Worm (Caenorhabditis elegans) whole organism, early embryonic: Measurements from ENCODE around the gene msp-45.

ENCODE experiments used
- F13C5.2 ChIP-seq: sonication (generic microtip); optimal IDR thresholded peaks from 2 replicates; lab custom pipeline; 2017; ENCODE audit warnings: mild to moderate bottlenecking, missing genetic modification characterization, inconsistent platforms, missing compliant biosample characterization
- aly-1 ChIP-seq: sonication (generic microtip); optimal IDR thresholded peaks from 2 replicates; lab custom pipeline; 2016; ENCODE audit warnings: missing genetic modification characterization, missing compliant biosample characterization
- ama-1 ChIP-seq: fragments of 150-350 bp; optimal IDR thresholded peaks from 2 replicates; lab custom pipeline; 2014
- ceh-13 ChIP-seq: fragments of 200-800 bp; sonication (Bioruptor generic); optimal IDR thresholded peaks from 2 replicates; lab custom pipeline; 2018; ENCODE audit warnings: mild to moderate bottlenecking, missing genetic modification characterization, missing compliant biosample characterization
- ceh-36 ChIP-seq: sonication (generic microtip); optimal IDR thresholded peaks from 2 replicates; lab custom pipeline; 2016; ENCODE audit warnings: missing genetic modification characterization, inconsistent platforms, missing compliant biosample characterization
- ets-7 ChIP-seq: sonication (generic microtip); optimal IDR thresholded peaks from 2 replicates; lab custom pipeline; 2016; ENCODE audit warnings: missing genotype, missing genetic modification characterization, missing compliant biosample characterization
- hmg-4 ChIP-seq: fragments of 200-800 bp; sonication (Bioruptor generic); optimal IDR thresholded peaks from 2 replicates; lab custom pipeline; 2018; ENCODE audit warnings: mild to moderate bottlenecking, missing genetic modification characterization, missing compliant biosample characterization
- pes-1 ChIP-seq: fragments of 200-800 bp; sonication (Bioruptor generic); IDR thresholded peaks from 2 replicates; pipeline ENCODE4 v1.3.6; 2022; ENCODE audit warnings: missing genetic modification reagents, missing genetic modification characterization, missing compliant biosample characterization
- sea-1 ChIP-seq: fragments of 200-800 bp; sonication (Bioruptor generic); conservative IDR thresholded peaks from 2 replicates; pipeline ENCODE4 v1.3.6; 2022; ENCODE audit warnings: missing genetic modification characterization, missing compliant biosample characterization
- tbx-11 ChIP-seq: fragments of 200-800 bp; sonication (Bioruptor generic); IDR thresholded peaks from 2 replicates; pipeline ENCODE4 v1.3.6; 2022; ENCODE audit warnings: missing genetic modification characterization, missing compliant biosample characterization

DNA sequence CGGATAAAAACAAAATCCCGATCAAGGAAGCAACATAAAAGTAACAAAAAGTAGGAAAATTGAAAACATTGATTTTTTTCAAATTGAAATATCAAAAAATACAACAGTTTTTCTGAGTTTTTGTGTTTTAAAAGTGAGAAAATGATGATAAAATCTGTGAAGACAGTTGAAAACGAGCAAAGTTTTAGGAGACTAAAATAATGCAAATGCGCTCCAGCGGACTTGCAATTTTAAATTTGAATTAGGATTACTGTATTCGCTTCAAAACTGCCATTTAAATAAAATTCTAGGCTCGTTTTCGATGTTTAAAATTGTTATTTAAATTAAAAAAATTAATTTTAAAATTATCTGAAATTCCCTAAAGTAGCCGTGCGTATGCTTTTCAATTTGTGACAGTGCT, 31.1 kb upstream of the msp-45 start:
- TF ChIP-seq ama-1 (no peak), sea-1 (GFP tag; lab: Robert Waterston, UW) (no peak), F13C5.2 (tag; lab: Kevin White, UChicago) (no peak), ceh-13 (GFP tag; lab: Kevin White, UChicago) (no peak), pes-1 (no peak), ets-7 (no peak), tbx-11 (GFP tag; lab: Robert Waterston, UW) (no peak), aly-1 (no peak), ceh-36 (tag; lab: Kevin White, UChicago) (no peak), hmg-4 (GFP tag; lab: Kevin White, UChicago) (no peak)
